Worm (Caenorhabditis elegans): ENCODE results near the gene T03E6.9.

T03E6.9 gene

ce11 chrV:16638204-16638603 is 37.7 kb upstream of the T03E6.9 start, which contains the start of gene srw-76:
srw-76 (minus strand) TSS chrV:16638304.
- TF ChIP-seq flt-1 (GFP tag; IDR thresholded peaks at IDR 0.05) (no peak), tra-4 (tag; optimal IDR thresholded peaks at IDR 0.05) (no peak), hmg-4 (GFP tag; optimal IDR thresholded peaks at IDR 0.05) (no peak), scrt-1 (GFP tag; IDR thresholded peaks at IDR 0.05) (no peak), tbx-37 (GFP tag; conservative IDR thresholded peaks at IDR 0.05) (no peak), aly-1 (tag; optimal IDR thresholded peaks at IDR 0.05) (no peak), tbx-11 (GFP tag; IDR thresholded peaks at IDR 0.05) (no peak), hmbx-1 (tag; optimal IDR thresholded peaks at IDR 0.05) (no peak), pes-1 (GFP tag; IDR thresholded peaks at IDR 0.05) (no peak), F13C5.2 (tag; optimal IDR thresholded peaks at IDR 0.05) (no peak), ama-1 (optimal IDR thresholded peaks at IDR 0.05) (no peak), ets-7 (tag; optimal IDR thresholded peaks at IDR 0.05) (no peak), ceh-13 (GFP tag; optimal IDR thresholded peaks at IDR 0.05) (no peak), sea-1 (GFP tag; conservative IDR thresholded peaks at IDR 0.05) (no peak), hnd-1 (tag; optimal IDR thresholded peaks at IDR 0.05) (no peak)

DNA sequence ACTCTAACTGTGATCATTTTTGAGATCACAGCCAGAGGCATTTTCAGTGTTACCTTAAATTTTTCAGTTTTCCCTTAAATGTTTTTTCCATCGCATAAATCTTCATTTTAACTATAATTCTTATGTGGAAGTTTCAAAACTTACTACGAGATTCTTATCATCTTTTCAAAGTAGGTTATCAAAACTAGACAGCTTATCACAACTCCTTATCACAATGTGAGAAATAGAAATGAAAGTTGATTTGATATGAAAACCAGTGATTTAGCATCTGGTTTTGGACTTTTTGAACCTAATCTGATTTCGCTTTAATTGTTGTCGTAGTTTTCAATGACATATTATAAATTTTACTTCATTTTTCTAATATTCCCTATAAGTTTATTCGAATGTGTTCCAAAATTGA is 35.4 kb upstream of the T03E6.9 start, which contains the start of gene mltn-11:
mltn-11 (plus strand) TSS at position 276 of the 400 bp plus-strand sequence.
- TF ChIP-seq tra-4 (tag; optimal IDR thresholded peaks at IDR 0.05): no peak
- no peak for TF ChIP-seq flt-1 (GFP tag; IDR thresholded peaks at IDR 0.05)
- no peak for TF ChIP-seq pes-1 (GFP tag; IDR thresholded peaks at IDR 0.05)
- TF ChIP-seq ets-7 (tag; optimal IDR thresholded peaks at IDR 0.05): no peak
- TF ChIP-seq aly-1 (tag; optimal IDR thresholded peaks at IDR 0.05): no peak
- TF ChIP-seq sea-1 (GFP tag; conservative IDR thresholded peaks at IDR 0.05): no peak
- TF ChIP-seq tbx-37 (GFP tag; conservative IDR thresholded peaks at IDR 0.05): no peak
- no peak for TF ChIP-seq ceh-36 (tag; optimal IDR thresholded peaks at IDR 0.05)
- no peak for TF ChIP-seq ceh-13 (GFP tag; optimal IDR thresholded peaks at IDR 0.05)
- TF ChIP-seq hmg-4 (GFP tag; optimal IDR thresholded peaks at IDR 0.05): no peak
- TF ChIP-seq tbx-11 (GFP tag; IDR thresholded peaks at IDR 0.05): no peak
- no peak for TF ChIP-seq hnd-1 (tag; optimal IDR thresholded peaks at IDR 0.05)
- no peak for TF ChIP-seq scrt-1 (GFP tag; IDR thresholded peaks at IDR 0.05)
- TF ChIP-seq B0310.2 (tag; optimal IDR thresholded peaks at IDR 0.05): no peak
- no peak for TF ChIP-seq F13C5.2 (tag; optimal IDR thresholded peaks at IDR 0.05)
- TF ChIP-seq hmbx-1 (tag; optimal IDR thresholded peaks at IDR 0.05): no peak
- TF ChIP-seq ama-1 (optimal IDR thresholded peaks at IDR 0.05): no peak

- TF ChIP-seq flt-1 (GFP tag; IDR thresholded peaks at IDR 0.05) (no peak), tbx-37 (GFP tag; conservative IDR thresholded peaks at IDR 0.05) (no peak), ets-7 (tag; optimal IDR thresholded peaks at IDR 0.05) (no peak), scrt-1 (GFP tag; IDR thresholded peaks at IDR 0.05) (no peak), aly-1 (tag; optimal IDR thresholded peaks at IDR 0.05) (no peak), hmg-4 (GFP tag; optimal IDR thresholded peaks at IDR 0.05) (no peak), sea-1 (GFP tag; conservative IDR thresholded peaks at IDR 0.05) (no peak), pes-1 (GFP tag; IDR thresholded peaks at IDR 0.05) (no peak), B0310.2 (tag; optimal IDR thresholded peaks at IDR 0.05) (no peak), F13C5.2 (tag; optimal IDR thresholded peaks at IDR 0.05) (no peak), ceh-13 (GFP tag; optimal IDR thresholded peaks at IDR 0.05) (no peak), hnd-1 (tag; optimal IDR thresholded peaks at IDR 0.05) (no peak), ama-1 (optimal IDR thresholded peaks at IDR 0.05) (no peak), ceh-36 (tag; optimal IDR thresholded peaks at IDR 0.05) (no peak), tra-4 (tag; optimal IDR thresholded peaks at IDR 0.05) (no peak), tbx-11 (GFP tag; IDR thresholded peaks at IDR 0.05) (no peak), hmbx-1 (tag; optimal IDR thresholded peaks at IDR 0.05) (no peak)
These were observed 29.1 kb upstream of the T03E6.9 start, which contains the start of gene srd-21 for ce11 chrV:16629600-16629999. srd-21 (plus strand) TSS chrV:16629900.

DNA sequence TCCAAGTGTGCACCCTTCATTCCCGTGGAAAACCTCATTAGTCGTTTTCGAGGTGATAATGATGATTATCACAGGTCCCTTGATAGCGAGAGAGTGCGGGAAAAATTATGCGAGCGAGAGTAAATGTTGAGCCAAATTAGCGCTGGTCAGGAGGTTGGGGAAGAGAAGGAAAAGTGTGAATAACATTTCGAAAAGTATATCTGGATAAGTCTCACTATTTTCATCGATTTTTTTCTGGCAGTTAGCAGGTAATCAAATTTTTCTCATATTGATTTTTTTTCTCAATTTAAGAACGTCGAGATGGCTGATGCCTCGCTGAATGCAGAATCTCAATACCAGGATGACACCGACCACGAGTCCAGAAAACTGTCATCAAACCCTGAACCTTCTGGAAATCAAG is 28.5 kb upstream of the T03E6.9 start, which contains the start of gene W06G6.2:
W06G6.2 (plus strand) TSS at position 301 of the 400 bp plus-strand sequence.
- TF ChIP-seq B0310.2 (tag; optimal IDR thresholded peaks at IDR 0.05) (no peak), F13C5.2 (tag; optimal IDR thresholded peaks at IDR 0.05) (no peak), flt-1 (GFP tag; IDR thresholded peaks at IDR 0.05) (no peak), tbx-11 (GFP tag; IDR thresholded peaks at IDR 0.05) (no peak), scrt-1 (GFP tag; IDR thresholded peaks at IDR 0.05) (no peak), hnd-1 (tag; optimal IDR thresholded peaks at IDR 0.05) (no peak)

ce11 chrV:16627962-16628361 is 27.4 kb upstream of the T03E6.9 start, which contains the start of gene oac-53:
oac-53 (minus strand) TSS chrV:16627970.
- TF ChIP-seq hmg-4 (GFP tag; optimal IDR thresholded peaks at IDR 0.05) (no peak), sea-1 (GFP tag; conservative IDR thresholded peaks at IDR 0.05) (no peak), ceh-13 (GFP tag; optimal IDR thresholded peaks at IDR 0.05) (no peak), ceh-36 (tag; optimal IDR thresholded peaks at IDR 0.05) (no peak), pes-1 (GFP tag; IDR thresholded peaks at IDR 0.05) (no peak), aly-1 (tag; optimal IDR thresholded peaks at IDR 0.05) (no peak), ets-7 (tag; optimal IDR thresholded peaks at IDR 0.05) (no peak), tra-4 (tag; optimal IDR thresholded peaks at IDR 0.05) (no peak), hnd-1 (tag; optimal IDR thresholded peaks at IDR 0.05) (no peak), ama-1 (optimal IDR thresholded peaks at IDR 0.05) (no peak), flt-1 (GFP tag; IDR thresholded peaks at IDR 0.05) (no peak)

- TF ChIP-seq hmbx-1 (tag; optimal IDR thresholded peaks at IDR 0.05) (no peak), tbx-11 (GFP tag; IDR thresholded peaks at IDR 0.05) (no peak), ceh-36 (tag; optimal IDR thresholded peaks at IDR 0.05) (no peak), aly-1 (tag; optimal IDR thresholded peaks at IDR 0.05) (no peak), pes-1 (GFP tag; IDR thresholded peaks at IDR 0.05) (no peak), scrt-1 (GFP tag; IDR thresholded peaks at IDR 0.05) (no peak), B0310.2 (tag; optimal IDR thresholded peaks at IDR 0.05) (no peak), F13C5.2 (tag; optimal IDR thresholded peaks at IDR 0.05) (no peak), tra-4 (tag; optimal IDR thresholded peaks at IDR 0.05) (no peak), hmg-4 (GFP tag; optimal IDR thresholded peaks at IDR 0.05) (no peak), sea-1 (GFP tag; conservative IDR thresholded peaks at IDR 0.05) (no peak), ama-1 (optimal IDR thresholded peaks at IDR 0.05) (no peak), flt-1 (GFP tag; IDR thresholded peaks at IDR 0.05) (no peak), tbx-37 (GFP tag; conservative IDR thresholded peaks at IDR 0.05) (no peak), ceh-13 (GFP tag; optimal IDR thresholded peaks at IDR 0.05) (no peak), hnd-1 (tag; optimal IDR thresholded peaks at IDR 0.05) (no peak)
These were observed 22.3 kb upstream of the T03E6.9 start, which contains the start of gene Y70C5A.2 for ce11 chrV:16622754-16623261. Y70C5A.2 (minus strand) TSS chrV:16623211.

- TF ChIP-seq hmg-4 (GFP tag; optimal IDR thresholded peaks at IDR 0.05) (no peak), aly-1 (tag; optimal IDR thresholded peaks at IDR 0.05) (peak; percentile 20), tbx-37 (GFP tag; conservative IDR thresholded peaks at IDR 0.05) (peak; percentile 56), sea-1 (GFP tag; conservative IDR thresholded peaks at IDR 0.05) (peak; percentile 65; the same call in 1 of the 2 replicates), scrt-1 (GFP tag; IDR thresholded peaks at IDR 0.05) (0 out of 2 replicates have a peak, but pooled peaks have one; percentile 58), ceh-36 (tag; optimal IDR thresholded peaks at IDR 0.05) (peak; percentile 75), ets-7 (tag; optimal IDR thresholded peaks at IDR 0.05) (no peak), pes-1 (GFP tag; IDR thresholded peaks at IDR 0.05) (peak; percentile 84), tra-4 (tag; optimal IDR thresholded peaks at IDR 0.05) (no peak), ceh-13 (GFP tag; optimal IDR thresholded peaks at IDR 0.05) (peak; percentile 51), B0310.2 (tag; optimal IDR thresholded peaks at IDR 0.05) (peak; percentile 8), hmbx-1 (tag; optimal IDR thresholded peaks at IDR 0.05) (no peak), ama-1 (optimal IDR thresholded peaks at IDR 0.05) (no peak), F13C5.2 (tag; optimal IDR thresholded peaks at IDR 0.05) (peak; percentile 35), flt-1 (GFP tag; IDR thresholded peaks at IDR 0.05) (peak; percentile 79), hnd-1 (tag; optimal IDR thresholded peaks at IDR 0.05) (no peak), tbx-11 (GFP tag; IDR thresholded peaks at IDR 0.05) (peak; percentile 75)
These were observed 21.4 kb upstream of the T03E6.9 start for ce11 chrV:16621894-16622293.
